Worm (Caenorhabditis elegans): ENCODE results near the gene F02D10.2.

DNA sequence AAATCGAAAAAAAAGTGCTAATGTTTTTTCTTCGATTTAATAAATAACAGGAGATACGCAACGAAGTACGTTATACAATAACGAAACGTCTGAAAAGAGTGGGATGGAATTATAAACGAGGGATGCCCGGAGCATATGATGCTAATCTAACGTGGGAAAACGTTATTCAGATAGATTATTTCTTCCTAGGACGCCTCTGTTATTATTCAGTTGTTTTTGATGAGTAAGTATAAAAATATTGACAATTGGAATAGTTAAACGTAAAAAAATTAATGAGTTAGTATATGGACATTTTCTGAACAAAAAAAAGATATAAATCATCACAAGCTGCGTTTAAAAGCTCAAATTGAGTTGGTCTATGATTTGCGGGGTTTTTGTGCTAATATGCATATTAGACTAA lies 21.1 kb upstream of the F02D10.2 start, which contains the start of gene srd-51:
- TF ChIP-seq nhr-237 (tag; optimal IDR thresholded peaks at IDR 0.05) (no peak), sma-9 (GFP tag; optimal IDR thresholded peaks at IDR 0.05) (no peak), sma-9 (tag; optimal IDR thresholded peaks at IDR 0.05) (no peak)

Measured in whole organism, L2 larva.